Fruit fly (Drosophila melanogaster): Measurements from ENCODE around the gene sim.

sim gene

DNA sequence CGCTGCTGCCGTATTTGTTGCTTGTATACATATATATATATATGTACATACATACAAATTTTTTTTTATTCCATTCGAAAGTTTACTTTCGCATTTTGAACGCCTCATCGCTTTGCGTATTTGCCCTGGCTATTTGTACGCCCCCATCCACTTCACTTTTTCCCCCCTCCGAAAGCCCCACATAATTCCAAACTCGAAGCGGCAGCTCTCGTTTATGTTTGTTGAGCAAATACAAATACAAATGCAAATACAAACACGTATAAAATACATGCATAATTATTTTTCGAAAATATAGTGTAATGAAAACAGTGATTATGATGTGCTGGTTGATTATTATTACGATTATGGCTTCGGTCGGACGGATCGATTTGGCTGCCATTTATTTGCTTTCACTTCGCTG is 10.5 kb downstream of the sim start (continued):
- TF ChIP-seq cwo (GFP tag; optimal IDR thresholded peaks at IDR 0.05) (peak; percentile 77), mld (GFP tag; IDR thresholded peaks at IDR 0.05; ENCODE audit: partially characterized antibody) (no peak), wek (GFP tag; optimal IDR thresholded peaks at IDR 0.05) (peak; percentile 93), dan (GFP tag; IDR thresholded peaks at IDR 0.05) (no peak), CG13894 (tag; optimal IDR thresholded peaks at IDR 0.05) (no peak), Oli (tag; optimal IDR thresholded peaks at IDR 0.05) (peak; percentile 83), E2f1 (GFP tag; IDR thresholded peaks at IDR 0.05) (no peak), seq (GFP tag; IDR thresholded peaks at IDR 0.05) (peak; percentile 67), Atf6 (GFP tag; IDR thresholded peaks at IDR 0.05) (peak; percentile 58; the same call in 1 of the 2 replicates), CG17359 (tag; optimal IDR thresholded peaks at IDR 0.05) (peak; percentile 98), pzg (GFP tag; optimal IDR thresholded peaks at IDR 0.05) (no peak), tio (GFP tag; optimal IDR thresholded peaks at IDR 0.05) (peak; percentile 69), zfh1 (GFP tag; IDR thresholded peaks at IDR 0.05) (peak; percentile 80), kah (GFP tag; optimal IDR thresholded peaks at IDR 0.05) (peak; percentile 82), sr (GFP tag; IDR thresholded peaks at IDR 0.05) (peak; percentile 77), Kr (GFP tag; optimal IDR thresholded peaks at IDR 0.05) (peak; percentile 97), lmd (GFP tag; IDR thresholded peaks at IDR 0.05) (peak; percentile 44), gsb-n (tag; optimal IDR thresholded peaks at IDR 0.05) (peak; percentile 97), nerfin-2 (GFP tag; IDR thresholded peaks at IDR 0.05; ENCODE audit: partially characterized antibody) (no peak), B-H2 (GFP tag; optimal IDR thresholded peaks at IDR 0.05) (no peak), Hey (tag; optimal IDR thresholded peaks at IDR 0.05) (peak; percentile 58), C15 (GFP tag; IDR thresholded peaks at IDR 0.05) (no peak), CG11093 (GFP tag; IDR thresholded peaks at IDR 0.05) (peak; percentile 13; the same call in 1 of the 3 replicates), eve (GFP tag; optimal IDR thresholded peaks at IDR 0.05) (no peak), nau (GFP tag; optimal IDR thresholded peaks at IDR 0.05) (peak; percentile 97), Camta (GFP tag; optimal IDR thresholded peaks at IDR 0.05) (peak; percentile 84), Deaf1 (tag; optimal IDR thresholded peaks at IDR 0.05) (peak; percentile 41), rib (GFP tag; IDR thresholded peaks at IDR 0.05) (no peak), H15 (GFP tag; IDR thresholded peaks at IDR 0.05) (peak; percentile 56; the same call in 1 of the 3 replicates), CG1024 (GFP tag; IDR thresholded peaks at IDR 0.05) (peak; percentile 81), CG10543 (GFP tag; optimal IDR thresholded peaks at IDR 0.05) (peak; percentile 65), en (GFP tag; optimal IDR thresholded peaks at IDR 0.05) (peak; percentile 73), pho (GFP tag; optimal IDR thresholded peaks at IDR 0.05) (peak; percentile 16), CG7987 (GFP tag; optimal IDR thresholded peaks at IDR 0.05) (peak; percentile 98), CG14667 (GFP tag; IDR thresholded peaks at IDR 0.05) (no peak), D19B (GFP tag; optimal IDR thresholded peaks at IDR 0.05) (peak; percentile 28), CG1832 (GFP tag; optimal IDR thresholded peaks at IDR 0.05) (no peak), Taf1 (GFP tag; IDR thresholded peaks at IDR 0.05) (no peak), Gsc (GFP tag; IDR thresholded peaks at IDR 0.05) (no peak), Atf-2 (GFP tag; optimal IDR thresholded peaks at IDR 0.05) (peak; percentile 59), CG12659 (GFP tag; optimal IDR thresholded peaks at IDR 0.05) (peak; percentile 76), Dref (GFP tag; IDR thresholded peaks at IDR 0.05) (no peak), ind (GFP tag; optimal IDR thresholded peaks at IDR 0.05) (peak; percentile 52), chn (GFP tag; optimal IDR thresholded peaks at IDR 0.05) (peak; percentile 56), CG7357 (GFP tag; IDR thresholded peaks at IDR 0.05) (0 out of 3 replicates have a peak, but pooled peaks have one; percentile 19), CG10959 (GFP tag; IDR thresholded peaks at IDR 0.05) (peak; percentile 75), ap (GFP tag; IDR thresholded peaks at IDR 0.05) (no peak), Neu2 (GFP tag; optimal IDR thresholded peaks at IDR 0.05; ENCODE audit: borderline replicate concordance) (no peak), MESR4 (GFP tag; optimal IDR thresholded peaks at IDR 0.05) (peak; percentile 20), Usf (GFP tag; optimal IDR thresholded peaks at IDR 0.05) (peak; percentile 40), Myb (GFP tag; optimal IDR thresholded peaks at IDR 0.05) (peak; percentile 26), kay (GFP tag; optimal IDR thresholded peaks at IDR 0.05) (peak; percentile 75)

Data from whole organism, embryonic.